Fruit fly (Drosophila melanogaster) whole organism, wandering third instar larva: ENCODE data around the gene mei-P22.
A peak's percentile ranks its signal among the peaks of the same experiment; 100 is the strongest.

Experiments
- CG32264 ChIP-seq: fragments of 200-800 bp; sonication (Bioruptor generic); optimal IDR thresholded peaks from 2 replicates; lab custom pipeline; 2016; ENCODE audit warnings: missing biosample characterization, missing genetic modification characterization
- CG9705 ChIP-seq: fragments of 200-800 bp; sonication (Bioruptor generic); optimal IDR thresholded peaks from 2 replicates; lab custom pipeline; 2018; ENCODE audit warnings: missing biosample characterization, mild to moderate bottlenecking, missing genetic modification characterization
- CrebA ChIP-seq: fragments of 200-800 bp; sonication (Bioruptor generic); optimal IDR thresholded peaks from 2 replicates; lab custom pipeline; 2016; ENCODE audit warnings: missing biosample characterization, mild to moderate bottlenecking, missing genetic modification characterization, borderline replicate concordance
- Dfd ChIP-seq: fragments of >200 bp; optimal IDR thresholded peaks from 2 replicates; lab custom pipeline; 2017; ENCODE audit warnings: missing biosample characterization, missing genetic modification characterization
- Dif ChIP-seq: fragments of 200-275, 200-300 bp; sonication (Bioruptor generic); optimal IDR thresholded peaks from 2 replicates; lab custom pipeline; 2018; ENCODE audit warnings: missing biosample characterization, missing genetic modification characterization; ENCODE audit not compliant: partially characterized antibody
- GATAd ChIP-seq: sonication (Bioruptor generic); optimal IDR thresholded peaks from 2 replicates; lab custom pipeline; 2016; ENCODE audit warnings: missing biosample characterization, missing genetic modification characterization
- HLH106 ChIP-seq: fragments of 200-800 bp; optimal IDR thresholded peaks from 3 replicates; lab custom pipeline; 2019; ENCODE audit warnings: missing biosample characterization, mild to moderate bottlenecking, missing genetic modification characterization, moderate library complexity
- Hnf4 ChIP-seq: fragments of 200-800 bp; sonication (Bioruptor generic); optimal IDR thresholded peaks from 2 replicates; lab custom pipeline; 2016; ENCODE audit warnings: missing biosample characterization, mild to moderate bottlenecking, missing genetic modification characterization
- Hr83 ChIP-seq: fragments of 200-300 bp; sonication (Bioruptor generic); optimal IDR thresholded peaks from 2 replicates; lab custom pipeline; 2016; ENCODE audit warnings: missing biosample characterization, mild to moderate bottlenecking, missing genetic modification characterization, moderate library complexity; ENCODE audit not compliant: poor library complexity, severe bottlenecking
- Jra ChIP-seq: sonication (Bioruptor generic); optimal IDR thresholded peaks from 2 replicates; lab custom pipeline; 2016; ENCODE audit warnings: missing biosample characterization, missing genetic modification characterization
- Mio ChIP-seq: sonication (Bioruptor generic); optimal IDR thresholded peaks from 2 replicates; lab custom pipeline; 2016; ENCODE audit warnings: missing biosample characterization, missing genetic modification characterization
- Myc ChIP-seq: fragments of >200 bp; optimal IDR thresholded peaks from 2 replicates; lab custom pipeline; 2017
- N ChIP-seq: fragments of >200 bp; optimal IDR thresholded peaks from 2 replicates; lab custom pipeline; 2018; ENCODE audit warnings: missing biosample characterization, missing external identifiers, missing genetic modification characterization
- OdsH ChIP-seq: fragments of 200-800 bp; sonication (Bioruptor generic); optimal IDR thresholded peaks from 2 replicates; lab custom pipeline; 2016; ENCODE audit warnings: missing biosample characterization, mild to moderate bottlenecking, missing genetic modification characterization
- Rel ChIP-seq, 2 experiments: fragments of 200-800 bp; sonication (Bioruptor generic) in 1 of 2; optimal IDR thresholded peaks; 2 replicates in 1 of 2; 3 replicates in 1 of 2; lab custom pipeline; 2016 to 2019; ENCODE audit warnings: mild to moderate bottlenecking in 2 of 2, missing biosample characterization in 2 of 2, missing genetic modification characterization in 2 of 2, moderate library complexity in 1 of 2
- Sp1 ChIP-seq: fragments of 200-800 bp; sonication (Bioruptor generic); optimal IDR thresholded peaks from 3 replicates; lab custom pipeline; 2019; ENCODE audit warnings: missing biosample characterization, mild to moderate bottlenecking, missing genetic modification characterization, moderate library complexity
- Vsx2 ChIP-seq: fragments of 200-300, 225-300 bp; sonication (Bioruptor generic); optimal IDR thresholded peaks from 2 replicates; lab custom pipeline; 2018; ENCODE audit warnings: missing biosample characterization, missing genetic modification characterization; ENCODE audit not compliant: partially characterized antibody
- dl ChIP-seq, 2 experiments: fragments of 175-275, 200-275 bp in 1 of 2; fragments of 200-275 bp in 1 of 2; sonication (Bioruptor generic); optimal IDR thresholded peaks; lab custom pipeline; 2018; ENCODE audit warnings: mild to moderate bottlenecking in 2 of 2, missing biosample characterization in 2 of 2, missing genetic modification characterization in 2 of 2, moderate library complexity in 2 of 2; ENCODE audit not compliant: partially characterized antibody in 2 of 2, insufficient read depth in 1 of 2
- ey ChIP-seq: fragments of 200-800 bp; sonication (Bioruptor generic); optimal IDR thresholded peaks from 2 replicates; lab custom pipeline; 2016; ENCODE audit warnings: missing biosample characterization, missing genetic modification characterization
- foxo ChIP-seq, 2 experiments: fragments of 200-800 bp; sonication (Bioruptor generic); optimal IDR thresholded peaks; 2 replicates in 1 of 2; 3 replicates in 1 of 2; lab custom pipeline; 2016 to 2017; ENCODE audit warnings: missing biosample characterization in 2 of 2, missing genetic modification characterization in 2 of 2
- fru ChIP-seq: fragments of 200-800 bp; sonication (Bioruptor generic); optimal IDR thresholded peaks from 3 replicates; lab custom pipeline; 2016; ENCODE audit warnings: missing biosample characterization, mild to moderate bottlenecking, missing genetic modification characterization
- h ChIP-seq: fragments of 200-800 bp; sonication (Bioruptor generic); optimal IDR thresholded peaks from 3 replicates; lab custom pipeline; 2016; ENCODE audit warnings: missing biosample characterization, mild to moderate bottlenecking, missing genetic modification characterization
- jim ChIP-seq: fragments of 175-275, 200-325 bp; sonication (Bioruptor generic); optimal IDR thresholded peaks from 2 replicates; lab custom pipeline; 2016; ENCODE audit warnings: missing biosample characterization, mild to moderate bottlenecking, missing genetic modification characterization
- lola ChIP-seq: fragments of >200 bp; optimal IDR thresholded peaks from 2 replicates; lab custom pipeline; 2017; ENCODE audit warnings: missing biosample characterization, missing genetic modification characterization
- pan ChIP-seq: fragments of >200 bp; optimal IDR thresholded peaks from 2 replicates; lab custom pipeline; 2017
- psq ChIP-seq: fragments of 200-800 bp; sonication (Bioruptor generic); optimal IDR thresholded peaks from 3 replicates; lab custom pipeline; 2017; ENCODE audit warnings: missing biosample characterization, mild to moderate bottlenecking, missing genetic modification characterization, moderate library complexity
- rgr ChIP-seq: fragments of 200-800 bp; sonication (Bioruptor generic); optimal IDR thresholded peaks from 3 replicates; lab custom pipeline; 2016; ENCODE audit warnings: missing biosample characterization, mild to moderate bottlenecking, missing genetic modification characterization
- sage ChIP-seq: fragments of 200-800 bp; sonication (Bioruptor generic); optimal IDR thresholded peaks from 2 replicates; lab custom pipeline; 2016; ENCODE audit warnings: missing biosample characterization, mild to moderate bottlenecking, missing genetic modification characterization
- sv ChIP-seq: fragments of 200-800 bp; sonication (Bioruptor generic); optimal IDR thresholded peaks from 3 replicates; lab custom pipeline; 2016; ENCODE audit warnings: missing biosample characterization, missing genetic modification characterization
- tai ChIP-seq: sonication (Bioruptor generic); optimal IDR thresholded peaks from 2 replicates; lab custom pipeline; 2016; ENCODE audit warnings: missing biosample characterization, missing genetic modification characterization
- usp ChIP-seq: fragments of >200 bp; optimal IDR thresholded peaks from 2 replicates; lab custom pipeline; 2017; ENCODE audit warnings: missing biosample characterization, missing genetic modification characterization

Gene mei-P22

dm6 chr3L:7262471-7262870 lies 18.3 kb downstream of the mei-P22 start:
- peak; percentile 31 for TF ChIP-seq h
- TF ChIP-seq usp (GFP tag; lab: Kevin White, UChicago), result no peak

dm6 chr3L:7263757-7264516 lies 19.7 kb downstream of the mei-P22 start, which contains the start of gene CG14830:
Gene CG14830, minus strand, starts transcription at chr3L:7263920.
- no peak for TF ChIP-seq Hr83 (GFP tag; lab: Kevin White, UChicago)
- no peak for TF ChIP-seq usp (GFP tag; lab: Kevin White, UChicago)
- peak; percentile 90 for TF ChIP-seq Dif (GFP tag; lab: Kevin White, UChicago)
- TF ChIP-seq N (GFP tag; lab: Kevin White, UChicago), result no peak
- TF ChIP-seq foxo (GFP tag; optimal IDR thresholded peaks at IDR 0.05; lab: Kevin White, UChicago), result no peak
- TF ChIP-seq Dfd (GFP tag; lab: Kevin White, UChicago), result no peak
- no peak for TF ChIP-seq OdsH (GFP tag; lab: Kevin White, UChicago)
- no peak for TF ChIP-seq pan (lab: Kevin White, UChicago)
- no peak for TF ChIP-seq sv (GFP tag; lab: Kevin White, UChicago)
- no peak for TF ChIP-seq Rel (GFP tag; optimal IDR thresholded peaks at IDR 0.05; lab: Kevin White, UChicago)
- TF ChIP-seq Rel (tag; optimal IDR thresholded peaks at IDR 0.05; lab: Kevin White, UChicago), result no peak
- TF ChIP-seq jim (GFP tag; lab: Kevin White, UChicago), result peak; percentile 61
- TF ChIP-seq CG32264, result no peak
- no peak for TF ChIP-seq Sp1 (GFP tag; lab: Kevin White, UChicago)
- TF ChIP-seq Myc, result no peak
- TF ChIP-seq psq (GFP tag; lab: Kevin White, UChicago), result no peak
- TF ChIP-seq CG9705 (GFP tag; lab: Kevin White, UChicago), result no peak
- TF ChIP-seq Vsx2 (GFP tag; lab: Kevin White, UChicago), result peak; percentile 81
- TF ChIP-seq Jra (GFP tag; lab: Kevin White, UChicago), result no peak
- TF ChIP-seq dl (GFP tag; optimal IDR thresholded peaks at IDR 0.05; lab: Kevin White, UChicago; ENCODE audit: insufficient read depth in 1 of 2, partially characterized antibody in 2 of 2), result peak; percentile 63 to 77
- no peak for TF ChIP-seq rgr (GFP tag; lab: Kevin White, UChicago)
- no peak for TF ChIP-seq tai (GFP tag; lab: Kevin White, UChicago)
- TF ChIP-seq lola (GFP tag; lab: Kevin White, UChicago), result no peak
- no peak for TF ChIP-seq Mio (GFP tag; lab: Kevin White, UChicago)
- TF ChIP-seq sage (GFP tag; lab: Kevin White, UChicago), result no peak
- no peak for TF ChIP-seq HLH106 (tag; lab: Kevin White, UChicago)
- peak; percentile 3 for TF ChIP-seq fru (GFP tag; lab: Kevin White, UChicago)
- no peak for TF ChIP-seq ey
- TF ChIP-seq CrebA, result no peak
- no peak for TF ChIP-seq GATAd (GFP tag; lab: Kevin White, UChicago)

- TF ChIP-seq Hnf4 (GFP tag; lab: Kevin White, UChicago) (no peak), dl (GFP tag; optimal IDR thresholded peaks at IDR 0.05; lab: Kevin White, UChicago; ENCODE audit: insufficient read depth in 1 of 2, partially characterized antibody in 2 of 2) (no peak), ey (no peak), Sp1 (GFP tag; lab: Kevin White, UChicago) (no peak), usp (GFP tag; lab: Kevin White, UChicago) (no peak), Hr83 (GFP tag; lab: Kevin White, UChicago) (no peak), Rel (GFP tag; optimal IDR thresholded peaks at IDR 0.05; lab: Kevin White, UChicago) (no peak), Rel (tag; optimal IDR thresholded peaks at IDR 0.05; lab: Kevin White, UChicago) (no peak), Jra (GFP tag; lab: Kevin White, UChicago) (no peak), tai (GFP tag; lab: Kevin White, UChicago) (no peak)
These were observed 39.4 kb downstream of the mei-P22 start for dm6 chr3L:7283541-7283940.
